Worm (Caenorhabditis elegans): ENCODE measurements around the gene C24H10.2.

C24H10.2 gene

DNA sequence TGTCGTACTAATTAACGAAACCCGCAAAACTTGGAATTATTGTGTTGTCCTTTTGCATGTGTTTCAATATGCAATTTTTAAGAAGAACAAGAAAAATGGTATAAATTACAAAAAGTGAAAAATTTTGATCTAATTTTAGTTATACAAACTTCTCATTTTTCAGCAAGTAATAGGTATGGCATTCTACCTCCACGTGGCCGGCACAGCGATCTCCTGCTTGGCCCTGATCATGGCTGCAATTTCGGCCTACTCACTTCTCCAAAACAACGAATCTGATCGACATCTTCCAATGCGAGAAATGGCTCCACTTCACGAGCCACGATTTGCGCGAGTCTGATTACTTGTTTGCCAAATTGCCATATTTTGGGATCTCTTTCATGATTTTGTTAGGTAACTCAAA, 9.5 kb downstream of the C24H10.2 start:
- no peak for TF ChIP-seq madf-2 (tag; optimal IDR thresholded peaks at IDR 0.05)
- no peak for TF ChIP-seq dve-1 (tag; optimal IDR thresholded peaks at IDR 0.05)
- TF ChIP-seq ceh-14 (tag; optimal IDR thresholded peaks at IDR 0.05), result no peak
- no peak for TF ChIP-seq dmd-4 (tag; optimal IDR thresholded peaks at IDR 0.05; ENCODE audit: borderline replicate concordance)
- no peak for TF ChIP-seq lin-11 (tag; optimal IDR thresholded peaks at IDR 0.05)
- TF ChIP-seq hlh-6 (tag; optimal IDR thresholded peaks at IDR 0.05), result no peak
- TF ChIP-seq nhr-11 (tag; optimal IDR thresholded peaks at IDR 0.05), result no peak
- no peak for TF ChIP-seq odd-2 (tag; optimal IDR thresholded peaks at IDR 0.05)
- TF ChIP-seq hlh-13 (GFP tag; optimal IDR thresholded peaks at IDR 0.05), result no peak
- no peak for TF ChIP-seq pqm-1 (tag; optimal IDR thresholded peaks at IDR 0.05)
- no peak for TF ChIP-seq unc-42 (tag; optimal IDR thresholded peaks at IDR 0.05)

DNA sequence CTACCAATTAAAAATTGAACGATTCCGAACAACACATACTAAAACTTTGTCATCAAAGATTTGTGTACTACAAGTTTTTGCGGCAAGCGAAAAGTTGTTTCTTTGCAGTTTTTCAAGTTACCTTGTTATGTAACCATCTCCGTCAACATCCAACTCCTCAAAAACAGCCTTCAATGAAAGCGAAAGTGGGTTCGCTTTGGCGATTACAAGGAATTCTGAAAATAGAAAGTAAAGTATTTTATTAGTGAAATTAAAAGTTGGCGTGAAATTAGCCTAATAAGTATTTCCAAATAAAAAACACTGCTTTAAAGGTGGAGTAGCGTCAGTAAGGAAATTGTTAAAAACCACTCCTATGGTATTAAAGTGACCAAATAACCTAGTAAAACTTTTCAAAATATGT, 11.1 kb downstream of the C24H10.2 start:
- TF ChIP-seq fkh-10 (GFP tag; optimal IDR thresholded peaks at IDR 0.05), result no peak
- no peak for TF ChIP-seq hlh-6 (tag; optimal IDR thresholded peaks at IDR 0.05)
- no peak for TF ChIP-seq elt-2 (tag; optimal IDR thresholded peaks at IDR 0.05)
- no peak for TF ChIP-seq pat-9 (tag; optimal IDR thresholded peaks at IDR 0.05)
- no peak for TF ChIP-seq syd-9 (tag; optimal IDR thresholded peaks at IDR 0.05)
- no peak for TF ChIP-seq Y22D7AL.16 (tag; optimal IDR thresholded peaks at IDR 0.05)
- no peak for TF ChIP-seq ceh-2 (tag; optimal IDR thresholded peaks at IDR 0.05)
- no peak for TF ChIP-seq npax-4 (tag; optimal IDR thresholded peaks at IDR 0.05)
- TF ChIP-seq pag-3 (tag; optimal IDR thresholded peaks at IDR 0.05; ENCODE audit: borderline replicate concordance), result no peak

ce11 chrX:5077696-5078343, 13.4 kb downstream of the C24H10.2 start, which contains the start of gene cal-5:
Gene cal-5, minus strand, starts transcription at chrX:5077961.
- no peak for TF ChIP-seq ceh-45 (GFP tag; IDR thresholded peaks at IDR 0.05)
- peak; percentile 71 for TF ChIP-seq hlh-6 (tag; optimal IDR thresholded peaks at IDR 0.05)
- TF ChIP-seq ceh-30 (tag; optimal IDR thresholded peaks at IDR 0.05), result no peak
- peak; percentile 27 for TF ChIP-seq tbx-2 (tag; optimal IDR thresholded peaks at IDR 0.05)
- peak; percentile 42 for TF ChIP-seq sdc-2 (tag; optimal IDR thresholded peaks at IDR 0.05)
- TF ChIP-seq dmd-4 (tag; optimal IDR thresholded peaks at IDR 0.05; ENCODE audit: borderline replicate concordance), result peak; percentile 6
- TF ChIP-seq hlh-30 (tag; optimal IDR thresholded peaks at IDR 0.05; ENCODE audit: insufficient read depth), result no peak
- peak; percentile 13 for TF ChIP-seq elt-2 (tag; optimal IDR thresholded peaks at IDR 0.05)
- TF ChIP-seq ref-2 (tag; optimal IDR thresholded peaks at IDR 0.05), result peak; percentile 43
- TF ChIP-seq pqm-1 (tag; optimal IDR thresholded peaks at IDR 0.05), result peak; percentile 43
- no peak for TF ChIP-seq unc-42 (tag; optimal IDR thresholded peaks at IDR 0.05)
- TF ChIP-seq npax-4 (tag; optimal IDR thresholded peaks at IDR 0.05), result no peak
- no peak for TF ChIP-seq ceh-14 (tag; optimal IDR thresholded peaks at IDR 0.05)
- no peak for TF ChIP-seq C08G9.2 (tag; optimal IDR thresholded peaks at IDR 0.05)
- no peak for TF ChIP-seq nhr-232 (tag; optimal IDR thresholded peaks at IDR 0.05)
- TF ChIP-seq ceh-18 (tag; optimal IDR thresholded peaks at IDR 0.05), result peak; percentile 8
- no peak for TF ChIP-seq ceh-19 (GFP tag; optimal IDR thresholded peaks at IDR 0.05)
- TF ChIP-seq rnt-1 (tag; optimal IDR thresholded peaks at IDR 0.05), result no peak
- no peak for TF ChIP-seq mec-3 (tag; optimal IDR thresholded peaks at IDR 0.05; ENCODE audit: borderline replicate concordance)
- TF ChIP-seq lin-11 (tag; optimal IDR thresholded peaks at IDR 0.05), result no peak
- TF ChIP-seq ets-4 (tag; optimal IDR thresholded peaks at IDR 0.05), result no peak
- no peak for TF ChIP-seq Y22D7AL.16 (tag; optimal IDR thresholded peaks at IDR 0.05)

DNA sequence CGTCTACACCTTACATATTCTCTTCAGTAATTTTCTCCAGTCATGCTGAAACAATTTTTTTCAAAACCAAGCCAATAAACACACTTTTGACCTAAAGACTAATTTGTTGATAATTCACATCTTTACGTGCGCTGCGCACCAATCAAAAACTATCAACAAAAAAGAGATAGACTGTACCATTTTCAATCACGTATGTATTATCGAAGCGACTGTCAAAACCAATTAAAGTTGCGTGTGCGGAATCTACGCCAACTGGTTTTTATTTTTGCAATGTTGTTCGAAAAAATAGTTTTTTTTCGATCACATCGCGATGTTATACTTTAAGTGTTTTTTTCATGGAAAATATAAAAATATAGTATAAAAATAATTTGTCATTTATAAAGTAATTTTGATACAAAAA, 14.9 kb downstream of the C24H10.2 start:
- TF ChIP-seq pax-1 (tag; optimal IDR thresholded peaks at IDR 0.05) (no peak), syd-9 (tag; optimal IDR thresholded peaks at IDR 0.05) (no peak), che-1 (tag; optimal IDR thresholded peaks at IDR 0.05) (no peak), tbx-7 (tag; optimal IDR thresholded peaks at IDR 0.05) (no peak), hlh-15 (tag; optimal IDR thresholded peaks at IDR 0.05) (no peak), elt-2 (tag; optimal IDR thresholded peaks at IDR 0.05) (no peak), T23F11.4 (GFP tag; optimal IDR thresholded peaks at IDR 0.05) (no peak), hlh-30 (tag; optimal IDR thresholded peaks at IDR 0.05; ENCODE audit: insufficient read depth) (no peak), mec-3 (tag; optimal IDR thresholded peaks at IDR 0.05; ENCODE audit: borderline replicate concordance) (no peak), pag-3 (tag; optimal IDR thresholded peaks at IDR 0.05; ENCODE audit: borderline replicate concordance) (no peak), ama-1 (optimal IDR thresholded peaks at IDR 0.05) (no peak), ceh-34 (tag; optimal IDR thresholded peaks at IDR 0.05) (no peak), ceh-48 (tag; optimal IDR thresholded peaks at IDR 0.05) (no peak), hlh-6 (tag; optimal IDR thresholded peaks at IDR 0.05) (no peak), elt-4 (tag; optimal IDR thresholded peaks at IDR 0.05) (no peak), sdc-2 (tag; optimal IDR thresholded peaks at IDR 0.05) (no peak), ceh-22 (tag; optimal IDR thresholded peaks at IDR 0.05) (no peak), hlh-13 (GFP tag; optimal IDR thresholded peaks at IDR 0.05) (no peak), lim-6 (tag; optimal IDR thresholded peaks at IDR 0.05) (no peak), ets-4 (tag; optimal IDR thresholded peaks at IDR 0.05) (no peak)

Measured in whole organism, late embryonic.